Worm (Caenorhabditis elegans): ENCODE measurements around the gene F54B11.8.

DNA sequence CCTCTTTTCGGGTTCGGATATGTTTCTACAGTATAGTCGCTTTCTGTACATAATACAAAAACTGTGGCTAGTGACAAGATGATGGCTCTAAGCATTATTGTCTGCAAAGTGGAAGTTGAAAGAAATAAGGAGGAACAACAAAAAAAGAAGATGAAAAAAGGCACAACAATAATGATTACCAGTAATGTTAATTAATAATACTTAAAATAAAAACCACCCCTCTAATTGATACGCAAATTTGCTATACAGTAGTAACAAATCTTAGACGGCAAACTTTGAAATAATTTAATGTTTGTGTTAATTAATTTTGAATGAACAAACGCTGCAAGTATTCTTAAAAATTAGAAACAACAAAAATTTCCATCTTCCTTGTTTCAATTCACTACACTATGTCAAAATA lies 17.9 kb upstream of the F54B11.8 start, which contains the start of gene Y12A6A.1:
- TF ChIP-seq ama-1 (optimal IDR thresholded peaks at IDR 0.05) (no peak), pqm-1 (tag; optimal IDR thresholded peaks at IDR 0.05) (no peak), mdl-1 (tag; optimal IDR thresholded peaks at IDR 0.05) (no peak), ZK546.5 (tag; optimal IDR thresholded peaks at IDR 0.05) (no peak), skn-1 (tag; optimal IDR thresholded peaks at IDR 0.05) (no peak), pha-4 (tag; optimal IDR thresholded peaks at IDR 0.05) (no peak), unc-62 (GFP tag; optimal IDR thresholded peaks at IDR 0.05) (no peak), zag-1 (tag; optimal IDR thresholded peaks at IDR 0.05) (no peak), ceh-9 (tag; optimal IDR thresholded peaks at IDR 0.05) (no peak)

Data from whole organism, L3 larva.